Worm (Caenorhabditis elegans) whole organism, L4/young adult: ENCODE results near the gene oac-6.

ENCODE experiments used
- W03F9.2 ChIP-seq: fragments of 150-350 bp; optimal IDR thresholded peaks from 2 replicates; lab custom pipeline; 2014; ENCODE audit warnings: missing biosample characterization, missing genetic modification characterization
- dao-5 ChIP-seq: sonication (generic microtip); optimal IDR thresholded peaks from 2 replicates; lab custom pipeline; 2016; ENCODE audit warnings: missing genotype, missing genetic modification characterization, moderate library complexity, missing compliant biosample characterization
- him-1 ChIP-seq: sonication (generic microtip); optimal IDR thresholded peaks from 2 replicates; lab custom pipeline; 2016; ENCODE audit warnings: missing genotype, missing genetic modification reagents, missing genetic modification characterization, missing compliant biosample characterization

DNA sequence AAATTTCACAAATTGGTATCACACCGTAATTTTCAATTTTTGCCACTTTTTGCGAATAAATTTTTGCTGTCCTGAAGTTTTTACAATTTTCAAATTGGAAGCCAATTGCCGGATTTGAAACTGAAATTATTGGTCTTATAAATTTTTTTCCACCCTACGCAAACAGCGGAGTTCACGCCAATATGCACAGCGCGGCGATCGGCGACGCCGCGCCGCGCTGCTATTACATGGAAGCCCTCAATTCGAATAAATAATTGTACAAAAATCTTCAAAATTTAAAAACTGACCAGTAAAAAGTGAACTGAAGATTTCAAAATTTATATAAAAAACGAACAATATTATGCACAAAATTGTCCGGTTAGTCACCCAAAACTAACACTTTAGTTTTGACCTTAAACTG is 2.7 kb upstream of the oac-6 start:
- no peak for TF ChIP-seq dao-5 (tag; lab: Kevin White, UChicago)
- TF ChIP-seq him-1 (tag; lab: Kevin White, UChicago): no peak
- no peak for TF ChIP-seq W03F9.2 (tag; lab: Kevin White, UChicago)
